Worm (Caenorhabditis elegans) whole organism, late embryonic: Measurements from ENCODE around the gene srbc-39.

Experiments
- K02D7.2 ChIP-seq: sonication (generic microtip); optimal IDR thresholded peaks from 2 replicates; lab custom pipeline; 2017; ENCODE audit warnings: mild to moderate bottlenecking, missing genetic modification characterization, missing compliant biosample characterization
- fkh-10 ChIP-seq: fragments of 150-350 bp; optimal IDR thresholded peaks from 2 replicates; lab custom pipeline; 2014; ENCODE audit warnings: missing biosample characterization, missing genetic modification reagents, missing genetic modification characterization
- nfya-1 ChIP-seq: sonication (generic microtip); optimal IDR thresholded peaks from 2 replicates; lab custom pipeline; 2017; ENCODE audit warnings: missing genetic modification characterization, mild to moderate bottlenecking, missing compliant biosample characterization, antibody characterized with exemption, moderate library complexity

- no peak for TF ChIP-seq fkh-10 (GFP tag; lab: Kevin White, UChicago)
- no peak for TF ChIP-seq K02D7.2 (tag; lab: Kevin White, UChicago)
- TF ChIP-seq nfya-1 (tag; lab: Kevin White, UChicago): no peak
Observed at ce11 chrV:692720-693422, 16.0 kb upstream of the srbc-39 start, which contains the start of gene srx-4.
